Worm (Caenorhabditis elegans): ENCODE data around the gene dlc-3.

The dlc-3 gene

ce11 chrIV:16401428-16401827 is 30.6 kb upstream of the dlc-3 start:
- TF ChIP-seq jun-1 (tag; optimal IDR thresholded peaks at IDR 0.05) = no peak
- TF ChIP-seq nfya-1 (tag; optimal IDR thresholded peaks at IDR 0.05; ENCODE audit: insufficient read depth) = no peak
- TF ChIP-seq unc-39 (tag; optimal IDR thresholded peaks at IDR 0.05) = no peak
- no peak for TF ChIP-seq ceh-16 (tag; optimal IDR thresholded peaks at IDR 0.05)
- TF ChIP-seq daf-12 (tag; optimal IDR thresholded peaks at IDR 0.05) = no peak
- no peak for TF ChIP-seq skn-1 (tag; optimal IDR thresholded peaks at IDR 0.05)

ce11 chrIV:16403283-16403682 is 28.7 kb upstream of the dlc-3 start:
- no peak for TF ChIP-seq ceh-9 (tag; optimal IDR thresholded peaks at IDR 0.05)
- TF ChIP-seq unc-39 (tag; optimal IDR thresholded peaks at IDR 0.05) = no peak
- no peak for TF ChIP-seq nhr-237 (tag; optimal IDR thresholded peaks at IDR 0.05)
- TF ChIP-seq fkh-2 (tag; optimal IDR thresholded peaks at IDR 0.05) = no peak
- TF ChIP-seq zag-1 (tag; optimal IDR thresholded peaks at IDR 0.05) = no peak
- no peak for TF ChIP-seq elt-1 (tag; optimal IDR thresholded peaks at IDR 0.05)
- no peak for TF ChIP-seq tbx-2 (tag; optimal IDR thresholded peaks at IDR 0.05)
- no peak for TF ChIP-seq fkh-10 (GFP tag; optimal IDR thresholded peaks at IDR 0.05)
- no peak for TF ChIP-seq elt-2 (tag; optimal IDR thresholded peaks at IDR 0.05)
- TF ChIP-seq nhr-76 (tag; optimal IDR thresholded peaks at IDR 0.05) = no peak
- no peak for TF ChIP-seq mdl-1 (tag; optimal IDR thresholded peaks at IDR 0.05)
- TF ChIP-seq nhr-23 (tag; optimal IDR thresholded peaks at IDR 0.05) = no peak
- no peak for TF ChIP-seq egl-27 (tag; optimal IDR thresholded peaks at IDR 0.05)

- TF ChIP-seq nfya-1 (tag; optimal IDR thresholded peaks at IDR 0.05; ENCODE audit: insufficient read depth) (no peak), lin-39 (tag; optimal IDR thresholded peaks at IDR 0.05) (no peak), nhr-23 (tag; optimal IDR thresholded peaks at IDR 0.05) (no peak), eor-1 (tag; optimal IDR thresholded peaks at IDR 0.05) (no peak), ztf-4 (tag; optimal IDR thresholded peaks at IDR 0.05) (no peak), fos-1 (tag; optimal IDR thresholded peaks at IDR 0.05) (no peak), lsy-12 (tag; optimal IDR thresholded peaks at IDR 0.05) (no peak), unc-39 (tag; optimal IDR thresholded peaks at IDR 0.05) (no peak), egl-5 (tag; optimal IDR thresholded peaks at IDR 0.05) (no peak), ama-1 (optimal IDR thresholded peaks at IDR 0.05) (no peak)
These were observed 24.2 kb upstream of the dlc-3 start for ce11 chrIV:16407800-16408199.

ce11 chrIV:16410078-16410636 is 21.9 kb upstream of the dlc-3 start:
- peak; percentile 2 for TF ChIP-seq pha-4 (tag; optimal IDR thresholded peaks at IDR 0.05)
- no peak for TF ChIP-seq R02D3.7 (tag; optimal IDR thresholded peaks at IDR 0.05)
- no peak for TF ChIP-seq nhr-77 (tag; optimal IDR thresholded peaks at IDR 0.05)

- TF ChIP-seq unc-62 (GFP tag; optimal IDR thresholded peaks at IDR 0.05) = no peak
- no peak for TF ChIP-seq elt-2 (tag; optimal IDR thresholded peaks at IDR 0.05)
- no peak for TF ChIP-seq mml-1 (tag; optimal IDR thresholded peaks at IDR 0.05)
- no peak for TF ChIP-seq lin-15B (tag; optimal IDR thresholded peaks at IDR 0.05)
These were observed 20.3 kb upstream of the dlc-3 start, which contains the start of gene Y65A5A.2 for ce11 chrIV:16411713-16412112. Gene Y65A5A.2, plus strand, starts transcription at chrIV:16412020.

- peak; percentile 95 for TF ChIP-seq nhr-43 (tag; optimal IDR thresholded peaks at IDR 0.05; ENCODE audit: poor library complexity, severe bottlenecking)
- TF ChIP-seq zag-1 (tag; optimal IDR thresholded peaks at IDR 0.05) = no peak
- TF ChIP-seq lsy-12 (tag; optimal IDR thresholded peaks at IDR 0.05) = peak; percentile 67
- no peak for TF ChIP-seq ceh-16 (tag; optimal IDR thresholded peaks at IDR 0.05)
- no peak for TF ChIP-seq mdl-1 (tag; optimal IDR thresholded peaks at IDR 0.05)
- no peak for TF ChIP-seq ceh-82 (tag; optimal IDR thresholded peaks at IDR 0.05)
- TF ChIP-seq egl-27 (tag; optimal IDR thresholded peaks at IDR 0.05) = no peak
- peak; percentile 42 for TF ChIP-seq skn-1 (tag; optimal IDR thresholded peaks at IDR 0.05)
- no peak for TF ChIP-seq elt-3 (tag; optimal IDR thresholded peaks at IDR 0.05)
- TF ChIP-seq unc-39 (tag; optimal IDR thresholded peaks at IDR 0.05) = no peak
- no peak for TF ChIP-seq aly-2 (tag; optimal IDR thresholded peaks at IDR 0.05)
- TF ChIP-seq tbx-2 (tag; optimal IDR thresholded peaks at IDR 0.05) = peak; percentile 14
- TF ChIP-seq elt-2 (tag; optimal IDR thresholded peaks at IDR 0.05) = peak; percentile 5
- TF ChIP-seq mml-1 (tag; optimal IDR thresholded peaks at IDR 0.05) = no peak
- peak; percentile 82 for TF ChIP-seq nhr-23 (tag; optimal IDR thresholded peaks at IDR 0.05)
- TF ChIP-seq fos-1 (tag; optimal IDR thresholded peaks at IDR 0.05) = no peak
- TF ChIP-seq ztf-4 (tag; optimal IDR thresholded peaks at IDR 0.05) = no peak
- TF ChIP-seq nhr-237 (tag; optimal IDR thresholded peaks at IDR 0.05) = no peak
- TF ChIP-seq nhr-12 (tag; optimal IDR thresholded peaks at IDR 0.05) = no peak
- no peak for TF ChIP-seq nhr-77 (tag; optimal IDR thresholded peaks at IDR 0.05)
- TF ChIP-seq sea-2 (GFP tag; optimal IDR thresholded peaks at IDR 0.05) = no peak
- no peak for TF ChIP-seq nhr-11 (tag; optimal IDR thresholded peaks at IDR 0.05)
- no peak for TF ChIP-seq daf-12 (tag; optimal IDR thresholded peaks at IDR 0.05)
- peak; percentile 10 for TF ChIP-seq R02D3.7 (tag; optimal IDR thresholded peaks at IDR 0.05)
- TF ChIP-seq nfya-1 (tag; optimal IDR thresholded peaks at IDR 0.05; ENCODE audit: insufficient read depth) = peak; percentile 64
- no peak for TF ChIP-seq lin-39 (tag; optimal IDR thresholded peaks at IDR 0.05)
- TF ChIP-seq ama-1 (optimal IDR thresholded peaks at IDR 0.05) = no peak
- no peak for TF ChIP-seq nhr-76 (tag; optimal IDR thresholded peaks at IDR 0.05)
- no peak for TF ChIP-seq elt-1 (tag; optimal IDR thresholded peaks at IDR 0.05)
These were observed 16.7 kb upstream of the dlc-3 start for ce11 chrIV:16415100-16415973.

Measured in whole organism, L3 larva.